In the genomic region with DNA sequence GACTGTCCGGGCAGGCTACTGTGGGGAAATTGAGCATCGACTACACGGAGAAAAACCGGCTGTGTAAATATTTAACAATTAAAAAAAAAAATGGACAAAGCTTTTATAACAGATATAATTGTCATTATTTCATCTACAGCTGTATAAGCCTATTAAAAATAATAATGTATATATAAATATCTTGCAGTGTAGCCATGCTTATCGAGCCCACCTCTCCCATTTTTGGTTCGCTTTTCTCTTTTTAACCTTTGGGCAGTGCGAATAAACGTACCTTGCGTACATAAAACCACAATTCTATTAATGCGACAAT, we compare ENCODE assay signal across 2 fruit fly cellular contexts.
TF ChIP-seq lines count a peak whose summit lies in the region.

No protein-coding gene starts in this region.

TF ChIP-seq in whole organism, embryonic, 481 proteins besides CTCF, POLR2A, EP300 and RAD21 (continued from another document and continues in another):
- TF ChIP-seq Deaf1 (tag; optimal IDR thresholded peaks at IDR 0.05; lab: Kevin White, UChicago), result no peak
- peak; percentile 34 for TF ChIP-seq Asciz (GFP tag; optimal IDR thresholded peaks at IDR 0.05; lab: Kevin White, UChicago)
- TF ChIP-seq lbe (GFP tag; optimal IDR thresholded peaks at IDR 0.05; lab: Kevin White, UChicago), result peak; percentile 84
- peak; percentile 35 for TF ChIP-seq ATbp (GFP tag; optimal IDR thresholded peaks at IDR 0.05; lab: Kevin White, UChicago)
- TF ChIP-seq cas (GFP tag; IDR thresholded peaks at IDR 0.05; lab: Robert Waterston, UW), result 0 out of 2 replicates have a peak, but pooled peaks have one; percentile 40
- no peak for TF ChIP-seq CG3065 (GFP tag; optimal IDR thresholded peaks at IDR 0.05; lab: Kevin White, UChicago)
- peak; percentile 65 for TF ChIP-seq CG14667 (GFP tag; IDR thresholded peaks at IDR 0.05; lab: Robert Waterston, UW)
- TF ChIP-seq CG13424 (tag; optimal IDR thresholded peaks at IDR 0.05; lab: Kevin White, UChicago), result peak; percentile 64
- TF ChIP-seq ab (GFP tag; optimal IDR thresholded peaks at IDR 0.05; lab: Kevin White, UChicago), result no peak
- TF ChIP-seq sima (GFP tag; optimal IDR thresholded peaks at IDR 0.05; lab: Kevin White, UChicago), result no peak
- TF ChIP-seq YL-1 (GFP tag; optimal IDR thresholded peaks at IDR 0.05; lab: Kevin White, UChicago), result no peak
- peak; percentile 36 for TF ChIP-seq CG16815 (GFP tag; optimal IDR thresholded peaks at IDR 0.05; lab: Kevin White, UChicago)
- peak; percentile 43 for TF ChIP-seq CG8359 (GFP tag; optimal IDR thresholded peaks at IDR 0.05; lab: Kevin White, UChicago; ENCODE audit: borderline replicate concordance)
- peak; percentile 41 for TF ChIP-seq odd (GFP tag; optimal IDR thresholded peaks at IDR 0.05; lab: Kevin White, UChicago)
- no peak for TF ChIP-seq Med (GFP tag; lab: Kevin White, UChicago)
- TF ChIP-seq Bteb2 (GFP tag; optimal IDR thresholded peaks at IDR 0.05; lab: Kevin White, UChicago), result peak; percentile 42
- peak; percentile 71 for TF ChIP-seq Ptx1 (GFP tag; IDR thresholded peaks at IDR 0.05; lab: Robert Waterston, UW)
- peak; percentile 76 for TF ChIP-seq CG15269 (tag; optimal IDR thresholded peaks at IDR 0.05; lab: Kevin White, UChicago)
- TF ChIP-seq TFAM (GFP tag; optimal IDR thresholded peaks at IDR 0.05; lab: Kevin White, UChicago), result no peak
- TF ChIP-seq Myb (GFP tag; optimal IDR thresholded peaks at IDR 0.05; lab: Kevin White, UChicago), result peak; percentile 1
- peak; percentile 48 for TF ChIP-seq scrt (GFP tag; optimal IDR thresholded peaks at IDR 0.05; lab: Kevin White, UChicago)
- TF ChIP-seq ara (GFP tag; IDR thresholded peaks at IDR 0.05; lab: Robert Waterston, UW), result peak; percentile 64
- TF ChIP-seq CG30431 (GFP tag; optimal IDR thresholded peaks at IDR 0.05; lab: Kevin White, UChicago), result peak; percentile 22
- no peak for TF ChIP-seq hbn (GFP tag; IDR thresholded peaks at IDR 0.05; lab: Robert Waterston, UW; ENCODE audit: partially characterized antibody)
- peak; percentile 70 for TF ChIP-seq CG9215 (GFP tag; IDR thresholded peaks at IDR 0.05; lab: Robert Waterston, UW)
- TF ChIP-seq Gug (GFP tag; IDR thresholded peaks at IDR 0.05; lab: Robert Waterston, UW), result peak; percentile 46; the same call in 2 of the 4 replicates
- peak; percentile 32 for TF ChIP-seq ems (GFP tag; optimal IDR thresholded peaks at IDR 0.05; lab: Kevin White, UChicago)
- no peak for TF ChIP-seq CG1832 (GFP tag; optimal IDR thresholded peaks at IDR 0.05; lab: Kevin White, UChicago)
- peak; percentile 0 for TF ChIP-seq trem (tag; optimal IDR thresholded peaks at IDR 0.05; lab: Kevin White, UChicago)
- TF ChIP-seq CG18764 (GFP tag; optimal IDR thresholded peaks at IDR 0.05; lab: Kevin White, UChicago), result peak; percentile 39
- TF ChIP-seq CG11695 (GFP tag; IDR thresholded peaks at IDR 0.05; lab: Robert Waterston, UW), result no peak; the same call in 2 of the 3 replicates
- TF ChIP-seq CG4730 (GFP tag; IDR thresholded peaks at IDR 0.05; lab: Robert Waterston, UW), result peak; percentile 59
- peak; percentile 41 for TF ChIP-seq BtbVII (GFP tag; optimal IDR thresholded peaks at IDR 0.05; lab: Kevin White, UChicago)
- no peak for TF ChIP-seq ro (GFP tag; IDR thresholded peaks at IDR 0.05; lab: Robert Waterston, UW)
- peak; percentile 78 for TF ChIP-seq CG10147 (GFP tag; optimal IDR thresholded peaks at IDR 0.05; lab: Kevin White, UChicago)
- peak; percentile 73 for TF ChIP-seq Xrp1 (GFP tag; IDR thresholded peaks at IDR 0.05; lab: Robert Waterston, UW)
- peak; percentile 57 for TF ChIP-seq CG14050 (GFP tag; IDR thresholded peaks at IDR 0.05; lab: Robert Waterston, UW)
- no peak for TF ChIP-seq insv (GFP tag; optimal IDR thresholded peaks at IDR 0.05; lab: Kevin White, UChicago)
- TF ChIP-seq CG14441 (GFP tag; IDR thresholded peaks at IDR 0.05; lab: Robert Waterston, UW), result peak; percentile 75
- no peak for TF ChIP-seq inv (GFP tag; IDR thresholded peaks at IDR 0.05; lab: Robert Waterston, UW; ENCODE audit: partially characterized antibody)
- TF ChIP-seq toy (GFP tag; IDR thresholded peaks at IDR 0.05; lab: Robert Waterston, UW), result peak; percentile 44; the same call in 1 of the 2 replicates
- no peak for TF ChIP-seq NC2β (GFP tag; optimal IDR thresholded peaks at IDR 0.05; lab: Kevin White, UChicago)
- TF ChIP-seq fu2 (GFP tag; optimal IDR thresholded peaks at IDR 0.05; lab: Kevin White, UChicago), result peak; percentile 7
- TF ChIP-seq CG16813 (GFP tag; IDR thresholded peaks at IDR 0.05; lab: Robert Waterston, UW; ENCODE audit: partially characterized antibody), result no peak
- TF ChIP-seq CG7928 (GFP tag; optimal IDR thresholded peaks at IDR 0.05; lab: Kevin White, UChicago), result peak; percentile 20
- peak; percentile 44 for TF ChIP-seq HmgZ (tag; optimal IDR thresholded peaks at IDR 0.05; lab: Kevin White, UChicago)
- TF ChIP-seq CG16779 (GFP tag; IDR thresholded peaks at IDR 0.05; lab: Robert Waterston, UW), result no peak; the same call in 1 of the 2 replicates
- peak; percentile 76 for TF ChIP-seq CG3847 (GFP tag; IDR thresholded peaks at IDR 0.05; lab: Robert Waterston, UW)
- no peak for TF ChIP-seq Elba2 (GFP tag; optimal IDR thresholded peaks at IDR 0.05; lab: Kevin White, UChicago)
- TF ChIP-seq CG7271 (tag; optimal IDR thresholded peaks at IDR 0.05; lab: Kevin White, UChicago), result no peak
- TF ChIP-seq Lhr (GFP tag; optimal IDR thresholded peaks at IDR 0.05; lab: Kevin White, UChicago), result no peak
- TF ChIP-seq CG6654 (GFP tag; optimal IDR thresholded peaks at IDR 0.05; lab: Kevin White, UChicago), result no peak
- TF ChIP-seq pfk (GFP tag; optimal IDR thresholded peaks at IDR 0.05; lab: Kevin White, UChicago), result no peak
- peak; percentile 54; the same call in 1 of the 2 replicates for TF ChIP-seq wor (GFP tag; IDR thresholded peaks at IDR 0.05; lab: Robert Waterston, UW)
- peak; percentile 78 for TF ChIP-seq Ada2b (GFP tag; IDR thresholded peaks at IDR 0.05; lab: Robert Waterston, UW)
- TF ChIP-seq B-H1 (GFP tag; IDR thresholded peaks at IDR 0.05; lab: Robert Waterston, UW), result peak; percentile 42; the same call in 1 of the 3 replicates
- TF ChIP-seq CG18619 (GFP tag; optimal IDR thresholded peaks at IDR 0.05; lab: Kevin White, UChicago), result peak; percentile 35
- TF ChIP-seq pum (GFP tag; optimal IDR thresholded peaks at IDR 0.05; lab: Kevin White, UChicago), result no peak
- TF ChIP-seq wdn (GFP tag; IDR thresholded peaks at IDR 0.05; lab: Robert Waterston, UW), result peak; percentile 65
- TF ChIP-seq cad (GFP tag; optimal IDR thresholded peaks at IDR 0.05; lab: Kevin White, UChicago), result no peak
- TF ChIP-seq ac (GFP tag; optimal IDR thresholded peaks at IDR 0.05; lab: Kevin White, UChicago), result no peak
- TF ChIP-seq Doc3 (GFP tag; IDR thresholded peaks at IDR 0.05; lab: Robert Waterston, UW; ENCODE audit: partially characterized antibody), result no peak
- TF ChIP-seq h (optimal IDR thresholded peaks at IDR 0.05; lab: Kevin White, UChicago), result no peak
- TF ChIP-seq jigr1 (GFP tag; IDR thresholded peaks at IDR 0.05; lab: Robert Waterston, UW), result no peak

TF ChIP-seq in whole organism, prepupa, 60 proteins besides CTCF, POLR2A, EP300 and RAD21 (continued from another document):
- TF ChIP-seq Eip93F (GFP tag; optimal IDR thresholded peaks at IDR 0.05; lab: Kevin White, UChicago), result peak; percentile 69
- TF ChIP-seq Smox (GFP tag; optimal IDR thresholded peaks at IDR 0.05; lab: Kevin White, UChicago), result peak; percentile 74
- TF ChIP-seq CG32006 (GFP tag; optimal IDR thresholded peaks at IDR 0.05; lab: Kevin White, UChicago), result peak; percentile 38
- peak; percentile 62 for TF ChIP-seq Eip75B (GFP tag; optimal IDR thresholded peaks at IDR 0.05; lab: Kevin White, UChicago)
- peak; percentile 34 for TF ChIP-seq CG10669 (GFP tag; optimal IDR thresholded peaks at IDR 0.05; lab: Kevin White, UChicago)
- no peak for TF ChIP-seq CG3032 (tag; optimal IDR thresholded peaks at IDR 0.05; lab: Kevin White, UChicago)
- TF ChIP-seq CG16779 (tag; optimal IDR thresholded peaks at IDR 0.05; lab: Kevin White, UChicago), result no peak
- peak; percentile 95 for TF ChIP-seq svp (GFP tag; lab: Kevin White, UChicago)
- TF ChIP-seq CG10631 (GFP tag; optimal IDR thresholded peaks at IDR 0.05; lab: Kevin White, UChicago), result peak; percentile 64
- peak; percentile 84 for TF ChIP-seq eg (GFP tag; IDR thresholded peaks at IDR 0.05; lab: Robert Waterston, UW)
